Worm (Caenorhabditis elegans) whole organism, L2 larva: ENCODE results near the gene mrp-5.

Experiments used
- R02D3.7 ChIP-seq: fragments of 150-350 bp; optimal IDR thresholded peaks from 2 replicates; lab custom pipeline; 2014; ENCODE audit warnings: missing biosample characterization, missing genetic modification characterization
- lin-13 ChIP-seq: fragments of 150-350 bp; optimal IDR thresholded peaks from 2 replicates; lab custom pipeline; 2014; ENCODE audit warnings: missing biosample characterization, missing genetic modification reagents, missing genetic modification characterization
- lin-39 ChIP-seq: fragments of 150-350 bp; optimal IDR thresholded peaks from 2 replicates; lab custom pipeline; 2014; ENCODE audit warnings: missing biosample characterization, missing genetic modification reagents, missing genetic modification characterization
- lsy-2 ChIP-seq, 2 experiments: fragments of 150-350 bp in 1 of 2; sonication (generic microtip) in 1 of 2; optimal IDR thresholded peaks; 2 replicates each; lab custom pipeline; 2014 to 2017; ENCODE audit warnings: missing biosample characterization in 2 of 2, missing genetic modification characterization in 2 of 2
- mdl-1 ChIP-seq, 2 experiments: fragments of 150-350 bp in 1 of 2; sonication (generic microtip) in 1 of 2; optimal IDR thresholded peaks; 2 replicates each; lab custom pipeline; 2017; ENCODE audit warnings: missing biosample characterization in 2 of 2, missing genetic modification characterization in 2 of 2
- nhr-12 ChIP-seq: fragments of 150-350 bp; optimal IDR thresholded peaks from 2 replicates; lab custom pipeline; 2014; ENCODE audit warnings: missing biosample characterization, missing genetic modification characterization
- nhr-237 ChIP-seq: fragments of 150-350 bp; optimal IDR thresholded peaks from 2 replicates; lab custom pipeline; 2014; ENCODE audit warnings: missing biosample characterization, missing genetic modification characterization
- nhr-77 ChIP-seq: fragments of 150-350 bp; optimal IDR thresholded peaks from 2 replicates; lab custom pipeline; 2014; ENCODE audit warnings: missing biosample characterization, missing genetic modification characterization
- snpc-4 ChIP-seq: fragments of 150-350 bp; optimal IDR thresholded peaks from 2 replicates; lab custom pipeline; 2014; ENCODE audit warnings: missing biosample characterization, missing genetic modification characterization
- unc-39 ChIP-seq: fragments of 150-350 bp; optimal IDR thresholded peaks from 2 replicates; lab custom pipeline; 2014; ENCODE audit warnings: missing biosample characterization, missing genetic modification characterization

ce11 chrX:14918538-14918937, 27.6 kb downstream of the mrp-5 start, which contains the start of gene npr-40:
- TF ChIP-seq unc-39: no peak
- TF ChIP-seq nhr-12 (tag; lab: Kevin White, UChicago): no peak
- no peak for TF ChIP-seq snpc-4 (tag; lab: Kevin White, UChicago)
- no peak for TF ChIP-seq mdl-1 (tag; optimal IDR thresholded peaks at IDR 0.05; lab: Kevin White, UChicago)
- no peak for TF ChIP-seq R02D3.7 (tag; lab: Kevin White, UChicago)
- no peak for TF ChIP-seq lsy-2 (tag; optimal IDR thresholded peaks at IDR 0.05; lab: Kevin White, UChicago)
- no peak for TF ChIP-seq nhr-237 (tag; lab: Kevin White, UChicago)
- TF ChIP-seq lin-39 (tag; lab: Kevin White, UChicago): no peak
- no peak for TF ChIP-seq lin-13
- TF ChIP-seq nhr-77 (tag; lab: Kevin White, UChicago): no peak
